Fruit fly (Drosophila melanogaster) whole organism, embryonic: ENCODE data around the gene Indy-2.

Experiments
- Aef1 ChIP-seq: fragments of 200-800 bp; sonication (Bioruptor generic); IDR thresholded peaks from 3 replicates; pipeline ENCODE4 v1.3.6; 2022; ENCODE audit warnings: missing biosample characterization, missing genetic modification characterization
- Atf3 ChIP-seq: fragments of 200-800 bp; sonication (Bioruptor generic); optimal IDR thresholded peaks from 3 replicates; lab custom pipeline; 2016; ENCODE audit warnings: missing biosample characterization, missing genetic modification characterization
- B-H2 ChIP-seq: fragments of 200-800 bp; sonication (Bioruptor generic); optimal IDR thresholded peaks from 2 replicates; lab custom pipeline; 2018; ENCODE audit warnings: missing biosample characterization, mild to moderate bottlenecking, missing genetic modification characterization
- Bgb ChIP-seq: fragments of 200-800 bp; sonication (Bioruptor generic); IDR thresholded peaks from 2 replicates; pipeline ENCODE4 v1.3.6; 2022; ENCODE audit warnings: missing biosample characterization, missing genetic modification characterization; ENCODE audit not compliant: partially characterized antibody
- CG10366 ChIP-seq: fragments of 200-800 bp; sonication (Bioruptor generic); IDR thresholded peaks from 2 replicates; pipeline ENCODE4 v1.3.6; 2022; ENCODE audit warnings: missing biosample characterization, missing genetic modification characterization
- CG10431 ChIP-seq: fragments of 200-800 bp; sonication (Bioruptor generic); optimal IDR thresholded peaks from 3 replicates; lab custom pipeline; 2018; ENCODE audit warnings: missing biosample characterization, mild to moderate bottlenecking, missing genetic modification characterization
- CG12219 ChIP-seq: fragments of 200-800 bp; sonication (Bioruptor generic); optimal IDR thresholded peaks from 3 replicates; lab custom pipeline; 2018; ENCODE audit warnings: missing biosample characterization, mild to moderate bottlenecking, missing genetic modification characterization
- CG12299 ChIP-seq: fragments of 200-800 bp; sonication (Bioruptor generic); optimal IDR thresholded peaks from 2 replicates; lab custom pipeline; 2018; ENCODE audit warnings: missing biosample characterization, mild to moderate bottlenecking, missing genetic modification characterization
- CG13287 ChIP-seq: fragments of 200-800 bp; sonication (Bioruptor generic); IDR thresholded peaks from 2 replicates; pipeline ENCODE4 v1.3.6; 2022; ENCODE audit warnings: missing biosample characterization, missing genetic modification characterization; ENCODE audit not compliant: partially characterized antibody
- CG13775 ChIP-seq: fragments of 200-800 bp; sonication (Bioruptor generic); optimal IDR thresholded peaks from 3 replicates; lab custom pipeline; 2017; ENCODE audit warnings: missing biosample characterization, mild to moderate bottlenecking, missing genetic modification characterization
- CG14860 ChIP-seq: fragments of 200-800 bp; sonication (Bioruptor generic); IDR thresholded peaks from 3 replicates; pipeline ENCODE4 v1.3.6; 2022; ENCODE audit warnings: missing biosample characterization, missing genetic modification characterization; ENCODE audit not compliant: partially characterized antibody
- CG15011 ChIP-seq: fragments of 200-800 bp; sonication (Bioruptor generic); optimal IDR thresholded peaks from 3 replicates; lab custom pipeline; 2018; ENCODE audit warnings: missing biosample characterization, mild to moderate bottlenecking, missing genetic modification characterization
- CG15514 ChIP-seq: fragments of 200-800 bp; sonication (Bioruptor generic); optimal IDR thresholded peaks from 3 replicates; lab custom pipeline; 2017; ENCODE audit warnings: missing biosample characterization, missing genetic modification characterization, mild to moderate bottlenecking, moderate library complexity, missing genetic modification reagents
- CG15696 ChIP-seq: fragments of 200-800 bp; sonication (Bioruptor generic); optimal IDR thresholded peaks from 2 replicates; lab custom pipeline; 2019; ENCODE audit warnings: missing biosample characterization, mild to moderate bottlenecking, missing genetic modification characterization, moderate library complexity
- CG1602 ChIP-seq: fragments of 200-800 bp; sonication (Bioruptor generic); optimal IDR thresholded peaks from 3 replicates; lab custom pipeline; 2016; ENCODE audit warnings: missing biosample characterization, missing genetic modification characterization
- CG16813 ChIP-seq: fragments of 200-800 bp; sonication (Bioruptor generic); IDR thresholded peaks from 3 replicates; pipeline ENCODE4 v1.3.6; 2022; ENCODE audit warnings: missing biosample characterization, missing genetic modification characterization; ENCODE audit not compliant: partially characterized antibody
- CG18619 ChIP-seq: fragments of 200-800 bp; sonication (Bioruptor generic); optimal IDR thresholded peaks from 3 replicates; lab custom pipeline; 2017; ENCODE audit warnings: missing biosample characterization, mild to moderate bottlenecking, missing genetic modification characterization
- CG3838 ChIP-seq: fragments of 200-800 bp; sonication (Bioruptor generic); optimal IDR thresholded peaks from 3 replicates; lab custom pipeline; 2016; ENCODE audit warnings: missing biosample characterization, missing genetic modification characterization
- CG6813 ChIP-seq: fragments of 200-800 bp; sonication (Bioruptor generic); optimal IDR thresholded peaks from 2 replicates; lab custom pipeline; 2017; ENCODE audit warnings: missing biosample characterization, missing genetic modification characterization, mild to moderate bottlenecking, moderate library complexity, missing genetic modification reagents
- CG8944 ChIP-seq: fragments of 200-800 bp; sonication (Bioruptor generic); optimal IDR thresholded peaks from 3 replicates; lab custom pipeline; 2016; ENCODE audit warnings: missing biosample characterization, missing genetic modification characterization
- D ChIP-seq, 2 experiments: fragments of 200-800 bp in 1 of 2; fragments of >200 bp in 1 of 2; sonication (Bioruptor generic) in 1 of 2; optimal IDR thresholded peaks; 2 replicates in 1 of 2; 3 replicates in 1 of 2; lab custom pipeline; 2017; ENCODE audit warnings: mild to moderate bottlenecking in 1 of 2, missing biosample characterization in 1 of 2, missing genetic modification characterization in 1 of 2, missing genetic modification reagents in 1 of 2
- Dek ChIP-seq: fragments of 200-800 bp; sonication (Bioruptor generic); optimal IDR thresholded peaks from 3 replicates; lab custom pipeline; 2019; ENCODE audit warnings: missing biosample characterization, mild to moderate bottlenecking, missing genetic modification characterization, moderate library complexity
- Gsc ChIP-seq: fragments of 200-800 bp; sonication (Bioruptor generic); IDR thresholded peaks from 2 replicates; pipeline ENCODE4 v1.3.6; 2022; ENCODE audit warnings: missing biosample characterization, missing genetic modification characterization
- Hand ChIP-seq: fragments of 200-800 bp; sonication (Bioruptor generic); optimal IDR thresholded peaks from 2 replicates; lab custom pipeline; 2017; ENCODE audit warnings: mild to moderate bottlenecking, missing biosample characterization, missing genetic modification reagents, missing genetic modification characterization
- Neu2 ChIP-seq: fragments of 200-800 bp; sonication (Bioruptor generic); optimal IDR thresholded peaks from 3 replicates; lab custom pipeline; 2016; ENCODE audit warnings: missing biosample characterization, missing genetic modification characterization, borderline replicate concordance
- Oaz ChIP-seq: fragments of 200-800 bp; sonication (Bioruptor generic); IDR thresholded peaks from 2 replicates; pipeline ENCODE4 v1.3.6; 2022; ENCODE audit warnings: missing biosample characterization, missing genetic modification characterization
- Ptx1 ChIP-seq: fragments of 200-800 bp; sonication (Bioruptor generic); IDR thresholded peaks from 2 replicates; pipeline ENCODE4 v1.3.6; 2022; ENCODE audit warnings: missing biosample characterization, missing genetic modification characterization
- Rfx ChIP-seq: fragments of 200-800 bp; sonication (Bioruptor generic); IDR thresholded peaks from 2 replicates; pipeline ENCODE4 v1.3.6; 2022; ENCODE audit warnings: missing biosample characterization, missing genetic modification characterization
- Vsx1 ChIP-seq: fragments of 200-800 bp; sonication (Bioruptor generic); optimal IDR thresholded peaks from 2 replicates; lab custom pipeline; 2017; ENCODE audit warnings: missing biosample characterization, mild to moderate bottlenecking, missing genetic modification characterization, missing genetic modification reagents
- Xrp1 ChIP-seq: fragments of 200-800 bp; sonication (Bioruptor generic); IDR thresholded peaks from 2 replicates; pipeline ENCODE4 v1.3.6; 2022; ENCODE audit warnings: missing biosample characterization, missing genetic modification characterization
- al ChIP-seq: fragments of 200-800 bp; sonication (Bioruptor generic); IDR thresholded peaks from 2 replicates; pipeline ENCODE4 v1.3.6; 2022; ENCODE audit warnings: missing biosample characterization, missing genetic modification characterization
- amos ChIP-seq: fragments of 200-800 bp; sonication (Bioruptor generic); IDR thresholded peaks from 2 replicates; pipeline ENCODE4 v1.3.6; 2022; ENCODE audit warnings: missing biosample characterization, missing genetic modification characterization; ENCODE audit not compliant: partially characterized antibody
- bowl ChIP-seq: fragments of 200-800 bp; sonication (Bioruptor generic); IDR thresholded peaks from 2 replicates; pipeline ENCODE4 v1.3.6; 2022; ENCODE audit warnings: missing biosample characterization, missing genetic modification characterization
- dan ChIP-seq: fragments of 200-800 bp; sonication (Bioruptor generic); IDR thresholded peaks from 2 replicates; pipeline ENCODE4 v1.3.6; 2022; ENCODE audit warnings: missing biosample characterization, missing genetic modification characterization
- danr ChIP-seq: fragments of 200-800 bp; sonication (Bioruptor generic); IDR thresholded peaks from 2 replicates; pipeline ENCODE4 v1.3.6; 2022; ENCODE audit warnings: missing biosample characterization, missing genetic modification characterization
- dmrt11E ChIP-seq: fragments of 200-800 bp; sonication (Bioruptor generic); optimal IDR thresholded peaks from 3 replicates; lab custom pipeline; 2018; ENCODE audit warnings: missing biosample characterization, mild to moderate bottlenecking, missing genetic modification characterization, moderate library complexity
- eyg ChIP-seq: fragments of 200-800 bp; sonication (Bioruptor generic); optimal IDR thresholded peaks from 3 replicates; lab custom pipeline; 2016; ENCODE audit warnings: missing biosample characterization, missing genetic modification characterization
- fd102C ChIP-seq: fragments of 200-800 bp; sonication (Bioruptor generic); optimal IDR thresholded peaks from 2 replicates; lab custom pipeline; 2018; ENCODE audit warnings: missing biosample characterization, mild to moderate bottlenecking, missing genetic modification characterization, moderate library complexity
- fd96Cb ChIP-seq: fragments of 200-800 bp; sonication (Bioruptor generic); optimal IDR thresholded peaks from 2 replicates; lab custom pipeline; 2018; ENCODE audit warnings: missing biosample characterization, mild to moderate bottlenecking, missing genetic modification characterization, moderate library complexity
- ftz-f1 ChIP-seq: fragments of 200-800 bp; sonication (Bioruptor generic); optimal IDR thresholded peaks from 2 replicates; lab custom pipeline; 2016; ENCODE audit warnings: missing biosample characterization, missing genetic modification characterization
- her ChIP-seq: fragments of 200-800 bp; sonication (Bioruptor generic); optimal IDR thresholded peaks from 2 replicates; lab custom pipeline; 2016; ENCODE audit warnings: missing biosample characterization, missing genetic modification characterization
- kah ChIP-seq: fragments of 200-800 bp; sonication (Bioruptor generic); optimal IDR thresholded peaks from 2 replicates; lab custom pipeline; 2018; ENCODE audit warnings: missing biosample characterization, mild to moderate bottlenecking, missing genetic modification characterization
- pfk ChIP-seq: fragments of 200-800 bp; sonication (Bioruptor generic); optimal IDR thresholded peaks from 2 replicates; lab custom pipeline; 2018; ENCODE audit warnings: missing biosample characterization, mild to moderate bottlenecking, missing genetic modification characterization, moderate library complexity
- pho ChIP-seq: fragments of 200-800 bp; sonication (Bioruptor generic); optimal IDR thresholded peaks from 2 replicates; lab custom pipeline; 2016; ENCODE audit warnings: missing biosample characterization, missing genetic modification characterization
- shn ChIP-seq: fragments of 200-800 bp; sonication (Bioruptor generic); optimal IDR thresholded peaks from 3 replicates; lab custom pipeline; 2016; ENCODE audit warnings: missing biosample characterization, missing genetic modification characterization
- sima ChIP-seq: fragments of 200-800 bp; sonication (Bioruptor generic); optimal IDR thresholded peaks from 2 replicates; lab custom pipeline; 2016; ENCODE audit warnings: missing biosample characterization, missing genetic modification characterization
- ssp ChIP-seq: fragments of 200-800 bp; sonication (Bioruptor generic); IDR thresholded peaks from 2 replicates; pipeline ENCODE4 v1.3.6; 2022; ENCODE audit warnings: missing biosample characterization, missing genetic modification characterization
- tna ChIP-seq: fragments of 200-800 bp; sonication (Bioruptor generic); IDR thresholded peaks from 2 replicates; pipeline ENCODE4 v1.3.6; 2022; ENCODE audit warnings: missing biosample characterization, missing genetic modification characterization; ENCODE audit not compliant: partially characterized antibody
- tx ChIP-seq: fragments of 200-800 bp; sonication (Bioruptor generic); optimal IDR thresholded peaks from 2 replicates; lab custom pipeline; 2016; ENCODE audit warnings: missing biosample characterization, missing genetic modification characterization

Gene Indy-2

dm6 chr3R:20057501-20057900, 14.9 kb downstream of the Indy-2 start, which contains the start of gene mdlc (continued):
- peak; percentile 4 for TF ChIP-seq CG13775 (GFP tag; lab: Kevin White, UChicago)
- no peak for TF ChIP-seq Oaz (GFP tag; lab: Robert Waterston, UW)
- no peak for TF ChIP-seq fd96Cb (tag; lab: Kevin White, UChicago)
- TF ChIP-seq D (optimal IDR thresholded peaks at IDR 0.05; lab: Kevin White, UChicago) = no peak
- TF ChIP-seq D (GFP tag; optimal IDR thresholded peaks at IDR 0.05; lab: Kevin White, UChicago) = no peak
- TF ChIP-seq Vsx1 (GFP tag; lab: Kevin White, UChicago) = no peak
- no peak for TF ChIP-seq CG3838 (GFP tag; lab: Kevin White, UChicago)
- no peak for TF ChIP-seq eyg (GFP tag; lab: Kevin White, UChicago)
- TF ChIP-seq CG15696 (tag; lab: Kevin White, UChicago) = peak; percentile 4
- TF ChIP-seq CG10431 (GFP tag; lab: Kevin White, UChicago) = no peak
- TF ChIP-seq pfk (GFP tag; lab: Kevin White, UChicago) = no peak
- no peak for TF ChIP-seq ftz-f1

dm6 chr3R:20058960-20059359, 16.4 kb downstream of the Indy-2 start:
- TF ChIP-seq CG1602 = no peak
- 0 out of 2 replicates have a peak, but pooled peaks have one; percentile 8 for TF ChIP-seq ssp (GFP tag; lab: Robert Waterston, UW)
- no peak for TF ChIP-seq CG12219 (GFP tag; lab: Kevin White, UChicago)
- TF ChIP-seq fd102C = no peak
- TF ChIP-seq al (GFP tag; lab: Robert Waterston, UW) = no peak
- no peak for TF ChIP-seq Atf3
- no peak for TF ChIP-seq danr
- TF ChIP-seq CG6813 (GFP tag; lab: Kevin White, UChicago) = no peak
- TF ChIP-seq Neu2 = no peak
- TF ChIP-seq Bgb (GFP tag; lab: Robert Waterston, UW) = peak; percentile 71; the same call in 1 of the 2 replicates
- TF ChIP-seq CG13287 (GFP tag; lab: Robert Waterston, UW) = no peak; the same call in 1 of the 2 replicates
- no peak for TF ChIP-seq B-H2 (GFP tag; lab: Kevin White, UChicago)
- no peak for TF ChIP-seq CG15011
- TF ChIP-seq Gsc (GFP tag; lab: Robert Waterston, UW) = no peak
- no peak for TF ChIP-seq CG8944 (GFP tag; lab: Kevin White, UChicago)
- no peak for TF ChIP-seq dmrt11E
- no peak for TF ChIP-seq CG15514 (GFP tag; lab: Kevin White, UChicago)
- no peak for TF ChIP-seq dan (GFP tag; lab: Robert Waterston, UW)
- no peak for TF ChIP-seq Dek (tag; lab: Kevin White, UChicago)
- 0 out of 2 replicates have a peak, but pooled peaks have one; percentile 16 for TF ChIP-seq Ptx1
- TF ChIP-seq tx = no peak
- no peak for TF ChIP-seq shn (GFP tag; lab: Kevin White, UChicago)
- peak; percentile 38; the same call in 1 of the 2 replicates for TF ChIP-seq Rfx
- no peak for TF ChIP-seq kah (GFP tag; lab: Kevin White, UChicago)
- peak; percentile 65 for TF ChIP-seq amos (GFP tag; lab: Robert Waterston, UW)
- peak; percentile 35; the same call in 2 of the 3 replicates for TF ChIP-seq CG16813
- no peak for TF ChIP-seq CG18619 (GFP tag; lab: Kevin White, UChicago)
- no peak for TF ChIP-seq bowl (GFP tag; lab: Robert Waterston, UW)
- peak; percentile 15; the same call in 1 of the 3 replicates for TF ChIP-seq CG14860
- TF ChIP-seq CG12299 = no peak
- TF ChIP-seq CG10366 (GFP tag; lab: Robert Waterston, UW) = no peak
- no peak for TF ChIP-seq sima
- TF ChIP-seq Aef1 (GFP tag; lab: Robert Waterston, UW) = no peak
- TF ChIP-seq tna (GFP tag; lab: Robert Waterston, UW) = no peak
- TF ChIP-seq Xrp1 = no peak
- no peak for TF ChIP-seq pho
- no peak for TF ChIP-seq her (GFP tag; lab: Kevin White, UChicago)
- no peak for TF ChIP-seq Hand (GFP tag; lab: Kevin White, UChicago)
